Fruit fly (Drosophila melanogaster): ENCODE measurements around the gene CG33333.

DNA sequence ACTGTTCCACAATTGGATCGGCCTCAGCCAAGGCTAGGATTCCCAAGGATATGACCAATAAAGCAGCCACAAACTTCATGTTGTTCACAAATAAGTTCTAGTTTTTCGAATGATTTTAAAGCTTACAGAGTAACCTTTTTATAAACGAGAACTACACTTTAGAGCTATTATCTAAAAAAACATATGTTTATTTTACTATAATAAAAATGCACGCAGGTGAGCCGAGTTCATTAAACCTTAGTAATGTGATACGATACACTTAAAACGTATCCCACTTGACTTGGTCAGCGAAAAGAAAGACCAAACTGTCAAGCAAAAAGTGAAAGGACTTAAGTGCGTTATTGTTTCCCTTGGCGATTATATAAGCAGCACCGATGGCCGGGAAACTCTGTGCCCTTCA is 17.1 kb downstream of the CG33333 start, which contains the start of gene CG44090:
- TF ChIP-seq psq (optimal IDR thresholded peaks at IDR 0.05) (no peak), Myc (optimal IDR thresholded peaks at IDR 0.05) (no peak), h (optimal IDR thresholded peaks at IDR 0.05) (no peak), insv (optimal IDR thresholded peaks at IDR 0.05) (no peak)
